Fruit fly (Drosophila melanogaster): ENCODE results near the gene tty.
A peak's percentile ranks its signal among the peaks of the same experiment; 100 is the strongest.

Gene tty

dm6 chrX:21362878-21363277, 23.4 kb upstream of the tty start, which contains the start of the genes bbx and waw (continued):
- peak; percentile 46 for TF ChIP-seq CG13424 (tag; optimal IDR thresholded peaks at IDR 0.05)
- TF ChIP-seq schlank (tag; optimal IDR thresholded peaks at IDR 0.05), result no peak
- TF ChIP-seq CHES-1-like (GFP tag; optimal IDR thresholded peaks at IDR 0.05), result peak; percentile 40
- TF ChIP-seq CG1233 (GFP tag; optimal IDR thresholded peaks at IDR 0.05), result peak; percentile 19
- no peak for TF ChIP-seq toy (GFP tag; IDR thresholded peaks at IDR 0.05)
- peak; percentile 6 for TF ChIP-seq CG18764 (GFP tag; optimal IDR thresholded peaks at IDR 0.05)
- peak; percentile 77 for TF ChIP-seq pzg (GFP tag; optimal IDR thresholded peaks at IDR 0.05)
- no peak for TF ChIP-seq trh (GFP tag; optimal IDR thresholded peaks at IDR 0.05)
- TF ChIP-seq CG15514 (GFP tag; optimal IDR thresholded peaks at IDR 0.05), result peak; percentile 60
- peak; percentile 71 for TF ChIP-seq MESR4 (GFP tag; optimal IDR thresholded peaks at IDR 0.05)
- peak; percentile 38; the same call in 1 of the 2 replicates for TF ChIP-seq Rfx (GFP tag; IDR thresholded peaks at IDR 0.05)

- peak; percentile 4 for TF ChIP-seq Ets97D (GFP tag; optimal IDR thresholded peaks at IDR 0.05)
- peak; percentile 94 for TF ChIP-seq CG9797 (GFP tag; optimal IDR thresholded peaks at IDR 0.05)
- TF ChIP-seq crol (GFP tag; IDR thresholded peaks at IDR 0.05), result 0 out of 2 replicates have a peak, but pooled peaks have one; percentile 35
- TF ChIP-seq CG3847 (GFP tag; IDR thresholded peaks at IDR 0.05), result peak; percentile 43
- TF ChIP-seq CG11093 (GFP tag; IDR thresholded peaks at IDR 0.05), result no peak
- TF ChIP-seq BEAF-32 (GFP tag; optimal IDR thresholded peaks at IDR 0.05), result peak; percentile 40
- TF ChIP-seq Gsc (GFP tag; IDR thresholded peaks at IDR 0.05), result no peak
- peak; percentile 16 for TF ChIP-seq YL-1 (GFP tag; optimal IDR thresholded peaks at IDR 0.05)
- peak; percentile 56 for TF ChIP-seq nom (GFP tag; optimal IDR thresholded peaks at IDR 0.05)
- no peak for TF ChIP-seq Blimp-1 (GFP tag; optimal IDR thresholded peaks at IDR 0.05)
- no peak for TF ChIP-seq CG3163 (GFP tag; optimal IDR thresholded peaks at IDR 0.05)
- TF ChIP-seq CG12391 (tag; optimal IDR thresholded peaks at IDR 0.05), result no peak
- TF ChIP-seq CG4404 (GFP tag; IDR thresholded peaks at IDR 0.05), result no peak
- no peak for TF ChIP-seq ken (GFP tag; IDR thresholded peaks at IDR 0.05)
- no peak for TF ChIP-seq sc (optimal IDR thresholded peaks at IDR 0.05)
- no peak for TF ChIP-seq sc (GFP tag; optimal IDR thresholded peaks at IDR 0.05)
- TF ChIP-seq gt (GFP tag; IDR thresholded peaks at IDR 0.05), result no peak
- TF ChIP-seq gce (GFP tag; IDR thresholded peaks at IDR 0.05), result no peak
- TF ChIP-seq CG9437 (GFP tag; optimal IDR thresholded peaks at IDR 0.05), result peak; percentile 46
- peak; percentile 50 for TF ChIP-seq sens (GFP tag)
- peak; percentile 77 for TF ChIP-seq pzg (GFP tag; optimal IDR thresholded peaks at IDR 0.05)
- peak; percentile 66 for TF ChIP-seq Jarid2 (GFP tag; optimal IDR thresholded peaks at IDR 0.05)
- 0 out of 2 replicates have a peak, but pooled peaks have one; percentile 40 for TF ChIP-seq Bgb (GFP tag; IDR thresholded peaks at IDR 0.05; ENCODE audit: partially characterized antibody)
- TF ChIP-seq h (optimal IDR thresholded peaks at IDR 0.05), result no peak
- no peak for TF ChIP-seq Fer2 (tag; optimal IDR thresholded peaks at IDR 0.05)
- TF ChIP-seq D19B (GFP tag; optimal IDR thresholded peaks at IDR 0.05), result no peak
- TF ChIP-seq amos (GFP tag; IDR thresholded peaks at IDR 0.05; ENCODE audit: partially characterized antibody), result peak; percentile 49; the same call in 1 of the 2 replicates
- no peak for TF ChIP-seq CG10543 (GFP tag; optimal IDR thresholded peaks at IDR 0.05)
- TF ChIP-seq CG34422 (GFP tag; IDR thresholded peaks at IDR 0.05), result peak; percentile 22; the same call in 1 of the 3 replicates
- no peak for TF ChIP-seq B-H2 (GFP tag; optimal IDR thresholded peaks at IDR 0.05)
- TF ChIP-seq CG15601 (tag; optimal IDR thresholded peaks at IDR 0.05), result peak; percentile 47
- peak; percentile 57 for TF ChIP-seq CG14710 (tag; optimal IDR thresholded peaks at IDR 0.05)
- peak in 1 of 2 experiments; percentile 18 for TF ChIP-seq Pdp1 (GFP tag; optimal IDR thresholded peaks at IDR 0.05)
- TF ChIP-seq crp (GFP tag; optimal IDR thresholded peaks at IDR 0.05), result no peak
- TF ChIP-seq CG4617 (GFP tag; optimal IDR thresholded peaks at IDR 0.05; ENCODE audit: borderline replicate concordance), result peak; percentile 52
- TF ChIP-seq Side (GFP tag; optimal IDR thresholded peaks at IDR 0.05), result no peak
- no peak for TF ChIP-seq HLH4C (GFP tag; IDR thresholded peaks at IDR 0.05; ENCODE audit: partially characterized antibody)
Observed at dm6 chrX:21357810-21358671, 18.6 kb upstream of the tty start, which contains the start of gene Septin1. Gene Septin1, plus strand, starts transcription at chrX:21358286.
